Fruit fly (Drosophila melanogaster) whole organism, embryonic: ENCODE data around the gene CG4497.

ENCODE experiments used
- Asciz ChIP-seq: fragments of 200-800 bp; sonication (Bioruptor generic); optimal IDR thresholded peaks from 2 replicates; lab custom pipeline; 2017; ENCODE audit warnings: missing biosample characterization, mild to moderate bottlenecking, missing genetic modification characterization, missing genetic modification reagents
- Atf6 ChIP-seq: fragments of 200-800 bp; sonication (Bioruptor generic); IDR thresholded peaks from 2 replicates; pipeline ENCODE4 v1.3.6; 2022; ENCODE audit warnings: missing biosample characterization, missing genetic modification characterization
- CG1024 ChIP-seq: fragments of 200-800 bp; sonication (Bioruptor generic); IDR thresholded peaks from 2 replicates; pipeline ENCODE4 v1.3.6; 2022; ENCODE audit warnings: missing biosample characterization, missing genetic modification characterization
- CG10321 ChIP-seq: fragments of 200-800 bp; sonication (Bioruptor generic); IDR thresholded peaks from 2 replicates; pipeline ENCODE4 v1.3.6; 2022; ENCODE audit warnings: missing biosample characterization, missing genetic modification characterization
- CG10462 ChIP-seq: fragments of 200-800 bp; sonication (Bioruptor generic); optimal IDR thresholded peaks from 2 replicates; lab custom pipeline; 2016; ENCODE audit warnings: missing biosample characterization, missing genetic modification characterization
- CG10654 ChIP-seq: fragments of 200-800 bp; sonication (Bioruptor generic); optimal IDR thresholded peaks from 2 replicates; lab custom pipeline; 2016; ENCODE audit warnings: missing biosample characterization, missing genetic modification characterization
- CG11247 ChIP-seq: fragments of 200-800 bp; sonication (Bioruptor generic); IDR thresholded peaks from 2 replicates; pipeline ENCODE4 v1.3.6; 2022; ENCODE audit warnings: missing biosample characterization, missing genetic modification characterization
- CG12659 ChIP-seq: fragments of 200-800 bp; sonication (Bioruptor generic); optimal IDR thresholded peaks from 3 replicates; lab custom pipeline; 2017; ENCODE audit warnings: mild to moderate bottlenecking, missing biosample characterization, missing genetic modification reagents, missing genetic modification characterization
- CG15601 ChIP-seq: fragments of 200-800 bp; sonication (Bioruptor generic); optimal IDR thresholded peaks from 3 replicates; lab custom pipeline; 2019; ENCODE audit warnings: missing biosample characterization, mild to moderate bottlenecking, missing genetic modification characterization, moderate library complexity
- CG18599 ChIP-seq: fragments of 200-800 bp; sonication (Bioruptor generic); optimal IDR thresholded peaks from 3 replicates; lab custom pipeline; 2017; ENCODE audit warnings: missing biosample characterization, missing genetic modification characterization, mild to moderate bottlenecking, moderate library complexity, missing genetic modification reagents
- CG30403 ChIP-seq: fragments of 200-800 bp; sonication (Bioruptor generic); optimal IDR thresholded peaks from 3 replicates; lab custom pipeline; 2016; ENCODE audit warnings: missing biosample characterization, missing genetic modification characterization
- CG3726 ChIP-seq: fragments of 200-800 bp; sonication (Bioruptor generic); IDR thresholded peaks from 3 replicates; pipeline ENCODE4, ENCODE4 v1.3.6; 2022; ENCODE audit warnings: missing biosample characterization, missing genetic modification characterization
- CG4424 ChIP-seq: fragments of 200-800 bp; sonication (Bioruptor generic); optimal IDR thresholded peaks from 3 replicates; lab custom pipeline; 2016; ENCODE audit warnings: missing biosample characterization, missing genetic modification characterization
- CG4820 ChIP-seq: fragments of 200-800 bp; sonication (Bioruptor generic); optimal IDR thresholded peaks from 3 replicates; lab custom pipeline; 2016; ENCODE audit warnings: missing biosample characterization, missing genetic modification characterization
- CG6765 ChIP-seq: fragments of 200-800 bp; sonication (Bioruptor generic); optimal IDR thresholded peaks from 3 replicates; lab custom pipeline; 2017; ENCODE audit warnings: missing biosample characterization, mild to moderate bottlenecking, missing genetic modification characterization
- CG7963 ChIP-seq: fragments of 200-800 bp; sonication (Bioruptor generic); IDR thresholded peaks from 3 replicates; pipeline ENCODE4 v1.3.6; 2022; ENCODE audit warnings: missing biosample characterization, missing genetic modification characterization; ENCODE audit not compliant: partially characterized antibody
- CG7987 ChIP-seq: fragments of 200-800 bp; sonication (Bioruptor generic); optimal IDR thresholded peaks from 2 replicates; lab custom pipeline; 2018; ENCODE audit warnings: missing biosample characterization, mild to moderate bottlenecking, missing genetic modification characterization, moderate library complexity
- CG8290 ChIP-seq, 3 experiments: fragments of 200-800 bp; sonication (Bioruptor generic); optimal IDR thresholded peaks; 2 replicates each; lab custom pipeline; 2016 to 2019; ENCODE audit warnings: missing biosample characterization in 3 of 3, missing genetic modification characterization in 3 of 3, mild to moderate bottlenecking in 2 of 3, moderate library complexity in 1 of 3
- CG9727 ChIP-seq: fragments of 200-800 bp; sonication (Bioruptor generic); optimal IDR thresholded peaks from 3 replicates; lab custom pipeline; 2017; ENCODE audit warnings: missing biosample characterization, mild to moderate bottlenecking, missing genetic modification characterization
- D ChIP-seq, 2 experiments: fragments of 200-800 bp in 1 of 2; fragments of >200 bp in 1 of 2; sonication (Bioruptor generic) in 1 of 2; optimal IDR thresholded peaks; 2 replicates in 1 of 2; 3 replicates in 1 of 2; lab custom pipeline; 2017; ENCODE audit warnings: mild to moderate bottlenecking in 1 of 2, missing biosample characterization in 1 of 2, missing genetic modification characterization in 1 of 2, missing genetic modification reagents in 1 of 2
- Dfd ChIP-seq, 2 experiments: fragments of >200 bp; optimal IDR thresholded peaks; 2 replicates each; lab custom pipeline; 2017; ENCODE audit warnings: missing biosample characterization in 2 of 2, missing genetic modification characterization in 2 of 2
- Dp ChIP-seq: fragments of 200-800 bp; sonication (Bioruptor generic); optimal IDR thresholded peaks from 2 replicates; lab custom pipeline; 2018; ENCODE audit warnings: missing biosample characterization, mild to moderate bottlenecking, missing genetic modification characterization, moderate library complexity
- Drgx ChIP-seq: fragments of 200-800 bp; sonication (Bioruptor generic); IDR thresholded peaks from 2 replicates; pipeline ENCODE4 v1.3.6; 2022; ENCODE audit warnings: missing biosample characterization, missing genetic modification characterization
- Fer3 ChIP-seq: fragments of 200-800 bp; sonication (Bioruptor generic); optimal IDR thresholded peaks from 2 replicates; lab custom pipeline; 2018; ENCODE audit warnings: missing biosample characterization, mild to moderate bottlenecking, missing genetic modification characterization, moderate library complexity
- H2.0 ChIP-seq: fragments of 200-800 bp; sonication (Bioruptor generic); IDR thresholded peaks from 2 replicates; pipeline ENCODE4 v1.3.6; 2022; ENCODE audit warnings: missing biosample characterization, missing genetic modification characterization
- HLH3B ChIP-seq: fragments of 200-800 bp; sonication (Bioruptor generic); IDR thresholded peaks from 2 replicates; pipeline ENCODE4 v1.3.6; 2022; ENCODE audit warnings: missing biosample characterization, missing genetic modification characterization
- MBD-R2 ChIP-seq: fragments of 200-800 bp; sonication (Bioruptor generic); IDR thresholded peaks from 2 replicates; pipeline ENCODE4 v1.3.6; 2022; ENCODE audit warnings: missing biosample characterization, missing genetic modification characterization
- Meics ChIP-seq: fragments of 200-800 bp; sonication (Bioruptor generic); optimal IDR thresholded peaks from 2 replicates; lab custom pipeline; 2017; ENCODE audit warnings: missing biosample characterization, mild to moderate bottlenecking, missing genetic modification characterization
- Oli ChIP-seq: fragments of 200-800 bp; sonication (Bioruptor generic); optimal IDR thresholded peaks from 2 replicates; lab custom pipeline; 2018; ENCODE audit warnings: missing biosample characterization, mild to moderate bottlenecking, missing genetic modification characterization, moderate library complexity
- Ptx1 ChIP-seq: fragments of 200-800 bp; sonication (Bioruptor generic); IDR thresholded peaks from 2 replicates; pipeline ENCODE4 v1.3.6; 2022; ENCODE audit warnings: missing biosample characterization, missing genetic modification characterization
- Side ChIP-seq: fragments of 200-800 bp; sonication (Bioruptor generic); optimal IDR thresholded peaks from 2 replicates; lab custom pipeline; 2016; ENCODE audit warnings: missing biosample characterization, missing genetic modification characterization
- Taf1 ChIP-seq: fragments of 200-800 bp; sonication (Bioruptor generic); IDR thresholded peaks from 2 replicates; pipeline ENCODE4 v1.3.6; 2022; ENCODE audit warnings: missing biosample characterization, missing genetic modification characterization
- Xrp1 ChIP-seq: fragments of 200-800 bp; sonication (Bioruptor generic); IDR thresholded peaks from 2 replicates; pipeline ENCODE4 v1.3.6; 2022; ENCODE audit warnings: missing biosample characterization, missing genetic modification characterization
- YL-1 ChIP-seq: fragments of 200-800 bp; sonication (Bioruptor generic); optimal IDR thresholded peaks from 3 replicates; lab custom pipeline; 2017; ENCODE audit warnings: missing biosample characterization, mild to moderate bottlenecking, missing genetic modification characterization
- az2 ChIP-seq: fragments of 200-800 bp; sonication (Bioruptor generic); optimal IDR thresholded peaks from 3 replicates; lab custom pipeline; 2016; ENCODE audit warnings: missing biosample characterization, missing genetic modification characterization
- bbx ChIP-seq: fragments of 200-800 bp; sonication (Bioruptor generic); IDR thresholded peaks from 2 replicates; pipeline ENCODE4 v1.3.6; 2022; ENCODE audit warnings: missing biosample characterization, missing genetic modification characterization; ENCODE audit not compliant: partially characterized antibody
- caup ChIP-seq: fragments of 200-800 bp; sonication (Bioruptor generic); optimal IDR thresholded peaks from 3 replicates; lab custom pipeline; 2017; ENCODE audit warnings: missing biosample characterization, mild to moderate bottlenecking, missing genetic modification characterization, moderate library complexity; ENCODE audit not compliant: severe bottlenecking
- dati ChIP-seq: fragments of 200-800 bp; sonication (Bioruptor generic); IDR thresholded peaks from 2 replicates; pipeline ENCODE4 v1.3.6; 2022; ENCODE audit warnings: missing biosample characterization, missing genetic modification characterization
- en ChIP-seq: fragments of 200-800 bp; sonication (Bioruptor generic); optimal IDR thresholded peaks from 2 replicates; lab custom pipeline; 2016; ENCODE audit warnings: missing biosample characterization, missing genetic modification characterization
- fd96Cb ChIP-seq: fragments of 200-800 bp; sonication (Bioruptor generic); optimal IDR thresholded peaks from 2 replicates; lab custom pipeline; 2018; ENCODE audit warnings: missing biosample characterization, mild to moderate bottlenecking, missing genetic modification characterization, moderate library complexity
- hbn ChIP-seq: fragments of 200-800 bp; sonication (Bioruptor generic); IDR thresholded peaks from 2 replicates; pipeline ENCODE4 v1.3.6; 2022; ENCODE audit warnings: missing biosample characterization, missing genetic modification characterization; ENCODE audit not compliant: partially characterized antibody
- mirr ChIP-seq: fragments of 200-800 bp; sonication (Bioruptor generic); optimal IDR thresholded peaks from 3 replicates; lab custom pipeline; 2018; ENCODE audit warnings: missing biosample characterization, mild to moderate bottlenecking, missing genetic modification characterization
- pan ChIP-seq, 4 experiments: fragments of >200 bp in 3 of 4; fragments of 200-800 bp in 1 of 4; sonication (Bioruptor generic) in 1 of 4; optimal IDR thresholded peaks in 3 of 4; IDR thresholded peaks in 1 of 4; 2 replicates each; pipeline versions ENCODE4 v1.3.6 to Lab custom; 2017 to 2022; ENCODE audit warnings: missing biosample characterization in 2 of 4, missing genetic modification characterization in 2 of 4, mixed read lengths in 1 of 4
- pnt ChIP-seq: fragments of 200-800 bp; sonication (Bioruptor generic); optimal IDR thresholded peaks from 3 replicates; lab custom pipeline; 2016; ENCODE audit warnings: missing biosample characterization, missing genetic modification characterization
- rib ChIP-seq: fragments of 200-800 bp; sonication (Bioruptor generic); IDR thresholded peaks from 2 replicates; pipeline ENCODE4 v1.3.6; 2022; ENCODE audit warnings: missing biosample characterization, missing genetic modification characterization
- ro ChIP-seq: fragments of 200-800 bp; sonication (Bioruptor generic); IDR thresholded peaks from 2 replicates; pipeline ENCODE4 v1.3.6; 2022; ENCODE audit warnings: missing biosample characterization, missing genetic modification characterization
- row ChIP-seq: fragments of 200-800 bp; sonication (Bioruptor generic); IDR thresholded peaks from 3 replicates; pipeline ENCODE4 v1.3.6; 2022; ENCODE audit warnings: missing biosample characterization, missing genetic modification characterization
- sna ChIP-seq: fragments of 200-800 bp; sonication (Bioruptor generic); IDR thresholded peaks from 2 replicates; pipeline ENCODE4 v1.3.6; 2022; ENCODE audit warnings: missing biosample characterization, missing genetic modification characterization; ENCODE audit not compliant: partially characterized antibody
- stwl ChIP-seq: fragments of 200-800 bp; sonication (Bioruptor generic); optimal IDR thresholded peaks from 3 replicates; lab custom pipeline; 2018; ENCODE audit warnings: missing biosample characterization, mild to moderate bottlenecking, missing genetic modification characterization, moderate library complexity
- tin ChIP-seq: fragments of 200-800 bp; sonication (Bioruptor generic); optimal IDR thresholded peaks from 3 replicates; lab custom pipeline; 2016; ENCODE audit warnings: missing biosample characterization, missing genetic modification characterization

The CG4497 gene

dm6 chr2L:7222829-7223272 is 28.5 kb upstream of the CG4497 start, which contains the start of gene mEFG1:
mEFG1 (minus strand) TSS chr2L:7223081.
- TF ChIP-seq caup (GFP tag; lab: Kevin White, UChicago) (no peak), az2 (GFP tag; lab: Kevin White, UChicago) (no peak), rib (GFP tag; lab: Robert Waterston, UW) (no peak), stwl (tag; lab: Kevin White, UChicago) (peak; percentile 85), CG3726 (GFP tag; lab: Robert Waterston, UW) (no peak), dati (GFP tag; lab: Robert Waterston, UW) (no peak), CG18599 (GFP tag; lab: Kevin White, UChicago) (no peak), pan (optimal IDR thresholded peaks at IDR 0.05; lab: Kevin White, UChicago) (no peak), pan (GFP tag; optimal IDR thresholded peaks at IDR 0.05 in 1 of 2, IDR thresholded peaks at IDR 0.05 in 1 of 2) (peak in 1 of 2 experiments; percentile 21), H2.0 (no peak), CG30403 (GFP tag; lab: Kevin White, UChicago) (peak; percentile 17), Ptx1 (no peak), HLH3B (GFP tag; lab: Robert Waterston, UW) (no peak), Atf6 (GFP tag; lab: Robert Waterston, UW) (no peak), CG12659 (GFP tag; lab: Kevin White, UChicago) (peak; percentile 22), Asciz (GFP tag; lab: Kevin White, UChicago) (no peak), Xrp1 (peak; percentile 12; the same call in 1 of the 2 replicates), en (GFP tag; lab: Kevin White, UChicago) (no peak), Meics (GFP tag; lab: Kevin White, UChicago) (no peak), CG11247 (no peak), CG10321 (GFP tag; lab: Robert Waterston, UW) (no peak), CG7963 (peak; percentile 80), Dp (GFP tag; lab: Kevin White, UChicago) (peak; percentile 70), fd96Cb (no peak), CG6765 (GFP tag; lab: Kevin White, UChicago) (no peak), MBD-R2 (GFP tag; lab: Robert Waterston, UW) (peak; percentile 29; the same call in 1 of the 2 replicates), row (GFP tag; lab: Robert Waterston, UW) (peak; percentile 72), Drgx (GFP tag; lab: Robert Waterston, UW) (no peak), hbn (GFP tag; lab: Robert Waterston, UW) (peak; percentile 73), tin (no peak), mirr (GFP tag; lab: Kevin White, UChicago) (no peak), CG4820 (GFP tag; lab: Kevin White, UChicago) (no peak), Dfd (GFP tag; optimal IDR thresholded peaks at IDR 0.05; lab: Kevin White, UChicago) (no peak), sna (GFP tag; lab: Robert Waterston, UW) (peak; percentile 82), ro (GFP tag; lab: Robert Waterston, UW) (no peak), Side (GFP tag; lab: Kevin White, UChicago) (no peak), CG10462 (no peak), CG4424 (GFP tag; lab: Kevin White, UChicago) (no peak), D (optimal IDR thresholded peaks at IDR 0.05; lab: Kevin White, UChicago) (no peak), D (GFP tag; optimal IDR thresholded peaks at IDR 0.05; lab: Kevin White, UChicago) (no peak), CG10654 (no peak), pnt (GFP tag; lab: Kevin White, UChicago) (no peak), Taf1 (GFP tag; lab: Robert Waterston, UW) (no peak), Fer3 (no peak), CG7987 (GFP tag; lab: Kevin White, UChicago) (no peak), Oli (tag; lab: Kevin White, UChicago) (no peak), YL-1 (GFP tag; lab: Kevin White, UChicago) (peak; percentile 41), CG8290 (GFP tag; optimal IDR thresholded peaks at IDR 0.05; lab: Kevin White, UChicago) (no peak), CG8290 (tag; optimal IDR thresholded peaks at IDR 0.05; lab: Kevin White, UChicago) (no peak), CG9727 (GFP tag; lab: Kevin White, UChicago) (no peak), bbx (peak; percentile 92), CG1024 (GFP tag; lab: Robert Waterston, UW) (no peak), CG15601 (tag; lab: Kevin White, UChicago) (peak; percentile 1)
